Fruit fly (Drosophila melanogaster) whole organism, embryonic: ENCODE measurements around the gene CG6294.
A peak's percentile ranks its signal among the peaks of the same experiment; 100 is the strongest.

ENCODE experiments used
- Atf6 ChIP-seq: fragments of 200-800 bp; sonication (Bioruptor generic); IDR thresholded peaks from 2 replicates; pipeline ENCODE4 v1.3.6; 2022; ENCODE audit warnings: missing biosample characterization, missing genetic modification characterization
- Bdp1 ChIP-seq: fragments of 200-800 bp; sonication (Bioruptor generic); optimal IDR thresholded peaks from 3 replicates; lab custom pipeline; 2016; ENCODE audit warnings: missing biosample characterization, missing genetic modification characterization
- CG10267 ChIP-seq: fragments of 200-800 bp; sonication (Bioruptor generic); optimal IDR thresholded peaks from 2 replicates; lab custom pipeline; 2018; ENCODE audit warnings: missing biosample characterization, mild to moderate bottlenecking, missing genetic modification characterization, moderate library complexity
- CG10274 ChIP-seq: fragments of 200-800 bp; sonication (Bioruptor generic); optimal IDR thresholded peaks from 3 replicates; lab custom pipeline; 2017; ENCODE audit warnings: missing biosample characterization, mild to moderate bottlenecking, missing genetic modification characterization
- CG11560 ChIP-seq: fragments of 200-800 bp; sonication (Bioruptor generic); IDR thresholded peaks from 3 replicates; pipeline ENCODE4 v1.3.6; 2022; ENCODE audit warnings: missing biosample characterization, missing genetic modification characterization
- CG12155 ChIP-seq: fragments of 200-800 bp; sonication (Bioruptor generic); optimal IDR thresholded peaks from 3 replicates; lab custom pipeline; 2016; ENCODE audit warnings: missing biosample characterization, missing genetic modification characterization
- CG12659 ChIP-seq: fragments of 200-800 bp; sonication (Bioruptor generic); optimal IDR thresholded peaks from 3 replicates; lab custom pipeline; 2017; ENCODE audit warnings: mild to moderate bottlenecking, missing biosample characterization, missing genetic modification reagents, missing genetic modification characterization
- CG12942 ChIP-seq: fragments of 200-800 bp; sonication (Bioruptor generic); optimal IDR thresholded peaks from 3 replicates; lab custom pipeline; 2016; ENCODE audit warnings: missing biosample characterization, missing genetic modification characterization
- CG14014 ChIP-seq: fragments of 200-800 bp; sonication (Bioruptor generic); IDR thresholded peaks from 2 replicates; pipeline ENCODE4 v1.3.6; 2022; ENCODE audit warnings: missing biosample characterization, missing genetic modification characterization
- CG16863 ChIP-seq: fragments of 200-800 bp; sonication (Bioruptor generic); optimal IDR thresholded peaks from 3 replicates; lab custom pipeline; 2016; ENCODE audit warnings: missing biosample characterization, missing genetic modification characterization
- CG17912 ChIP-seq: fragments of 200-800 bp; sonication (Bioruptor generic); optimal IDR thresholded peaks from 2 replicates; lab custom pipeline; 2018; ENCODE audit warnings: missing biosample characterization, mild to moderate bottlenecking, missing genetic modification characterization
- CG18262 ChIP-seq: fragments of 200-800 bp; optimal IDR thresholded peaks from 3 replicates; lab custom pipeline; 2019; ENCODE audit warnings: missing biosample characterization, mild to moderate bottlenecking, missing genetic modification characterization, moderate library complexity
- CG2116 ChIP-seq: fragments of 200-800 bp; sonication (Bioruptor generic); optimal IDR thresholded peaks from 3 replicates; lab custom pipeline; 2018; ENCODE audit warnings: missing biosample characterization, mild to moderate bottlenecking, missing genetic modification characterization
- CG34224 ChIP-seq: fragments of 200-800 bp; sonication (Bioruptor generic); IDR thresholded peaks from 3 replicates; pipeline ENCODE4 v1.3.6; 2022; ENCODE audit warnings: missing biosample characterization, missing genetic modification characterization; ENCODE audit not compliant: partially characterized antibody
- CG3726 ChIP-seq: fragments of 200-800 bp; sonication (Bioruptor generic); IDR thresholded peaks from 3 replicates; pipeline ENCODE4, ENCODE4 v1.3.6; 2022; ENCODE audit warnings: missing biosample characterization, missing genetic modification characterization
- CG6813 ChIP-seq: fragments of 200-800 bp; sonication (Bioruptor generic); optimal IDR thresholded peaks from 2 replicates; lab custom pipeline; 2017; ENCODE audit warnings: missing biosample characterization, missing genetic modification characterization, mild to moderate bottlenecking, moderate library complexity, missing genetic modification reagents
- Doc2 ChIP-seq: fragments of 200-800 bp; sonication (Bioruptor generic); IDR thresholded peaks from 2 replicates; pipeline ENCODE4 v1.3.6; 2022; ENCODE audit warnings: missing biosample characterization, missing genetic modification characterization
- Dp ChIP-seq: fragments of 200-800 bp; sonication (Bioruptor generic); optimal IDR thresholded peaks from 2 replicates; lab custom pipeline; 2018; ENCODE audit warnings: missing biosample characterization, mild to moderate bottlenecking, missing genetic modification characterization, moderate library complexity
- E2f2 ChIP-seq: fragments of 200-800 bp; sonication (Bioruptor generic); IDR thresholded peaks from 2 replicates; pipeline ENCODE4 v1.3.6; 2022; ENCODE audit warnings: missing biosample characterization, missing genetic modification characterization
- Fer2 ChIP-seq: fragments of 200-800 bp; sonication (Bioruptor generic); optimal IDR thresholded peaks from 2 replicates; lab custom pipeline; 2018; ENCODE audit warnings: missing biosample characterization, mild to moderate bottlenecking, missing genetic modification characterization, moderate library complexity
- Gsc ChIP-seq: fragments of 200-800 bp; sonication (Bioruptor generic); IDR thresholded peaks from 2 replicates; pipeline ENCODE4 v1.3.6; 2022; ENCODE audit warnings: missing biosample characterization, missing genetic modification characterization
- HLH4C ChIP-seq: fragments of 200-800 bp; sonication (Bioruptor generic); IDR thresholded peaks from 3 replicates; pipeline ENCODE4 v1.3.6; 2022; ENCODE audit warnings: missing biosample characterization, missing genetic modification characterization; ENCODE audit not compliant: partially characterized antibody
- HLHmδ ChIP-seq: fragments of 200-800 bp; sonication (Bioruptor generic); optimal IDR thresholded peaks from 2 replicates; lab custom pipeline; 2018; ENCODE audit warnings: missing biosample characterization, mild to moderate bottlenecking, missing genetic modification characterization, moderate library complexity
- MESR4 ChIP-seq: fragments of 200-800 bp; sonication (Bioruptor generic); optimal IDR thresholded peaks from 2 replicates; lab custom pipeline; 2018; ENCODE audit warnings: missing biosample characterization, mild to moderate bottlenecking, missing genetic modification characterization, moderate library complexity
- Med ChIP-seq: fragments of 200-800 bp; sonication (Bioruptor generic); peaks from one replicate; lab custom pipeline; 2016; ENCODE audit warnings: missing biosample characterization, missing genetic modification characterization, mild to moderate bottlenecking, inconsistent platforms, moderate library complexity
- Meics ChIP-seq: fragments of 200-800 bp; sonication (Bioruptor generic); optimal IDR thresholded peaks from 2 replicates; lab custom pipeline; 2017; ENCODE audit warnings: missing biosample characterization, mild to moderate bottlenecking, missing genetic modification characterization
- Sin3A ChIP-seq: fragments of >200 bp; optimal IDR thresholded peaks from 2 replicates; lab custom pipeline; 2018
- al ChIP-seq: fragments of 200-800 bp; sonication (Bioruptor generic); IDR thresholded peaks from 2 replicates; pipeline ENCODE4 v1.3.6; 2022; ENCODE audit warnings: missing biosample characterization, missing genetic modification characterization
- ash1 ChIP-seq: fragments of 200-800 bp; sonication (Bioruptor generic); optimal IDR thresholded peaks from 2 replicates; lab custom pipeline; 2018; ENCODE audit warnings: missing biosample characterization, mild to moderate bottlenecking, missing genetic modification characterization
- bbx ChIP-seq: fragments of 200-800 bp; sonication (Bioruptor generic); IDR thresholded peaks from 2 replicates; pipeline ENCODE4 v1.3.6; 2022; ENCODE audit warnings: missing biosample characterization, missing genetic modification characterization; ENCODE audit not compliant: partially characterized antibody
- cg ChIP-seq: fragments of 200-800 bp; sonication (Bioruptor generic); optimal IDR thresholded peaks from 3 replicates; lab custom pipeline; 2019; ENCODE audit warnings: missing biosample characterization, mild to moderate bottlenecking, missing genetic modification characterization, moderate library complexity
- crc ChIP-seq: fragments of 200-800 bp; sonication (Bioruptor generic); optimal IDR thresholded peaks from 2 replicates; lab custom pipeline; 2016; ENCODE audit warnings: missing biosample characterization, missing genetic modification characterization
- emc ChIP-seq: fragments of 200-800 bp; sonication (Bioruptor generic); optimal IDR thresholded peaks from 2 replicates; lab custom pipeline; 2016; ENCODE audit warnings: missing biosample characterization, missing genetic modification characterization
- eyg ChIP-seq: fragments of 200-800 bp; sonication (Bioruptor generic); optimal IDR thresholded peaks from 3 replicates; lab custom pipeline; 2016; ENCODE audit warnings: missing biosample characterization, missing genetic modification characterization
- gfzf ChIP-seq: fragments of 200-800 bp; sonication (Bioruptor generic); optimal IDR thresholded peaks from 2 replicates; lab custom pipeline; 2016; ENCODE audit warnings: missing biosample characterization, mild to moderate bottlenecking, missing genetic modification characterization, moderate library complexity
- grn ChIP-seq: fragments of 200-800 bp; sonication (Bioruptor generic); optimal IDR thresholded peaks from 3 replicates; lab custom pipeline; 2017; ENCODE audit warnings: missing biosample characterization, missing genetic modification characterization
- her ChIP-seq: fragments of 200-800 bp; sonication (Bioruptor generic); optimal IDR thresholded peaks from 2 replicates; lab custom pipeline; 2016; ENCODE audit warnings: missing biosample characterization, missing genetic modification characterization
- hkb ChIP-seq, 2 experiments: fragments of 200-800 bp in 1 of 2; fragments of >200 bp in 1 of 2; sonication (Bioruptor generic) in 1 of 2; IDR thresholded peaks in 1 of 2; optimal IDR thresholded peaks in 1 of 2; 2 replicates each; pipeline versions ENCODE4 v1.3.6 to Lab custom; 2017 to 2022; ENCODE audit warnings: missing biosample characterization in 1 of 2, missing genetic modification characterization in 1 of 2
- jing ChIP-seq: fragments of 200-800 bp; sonication (Bioruptor generic); optimal IDR thresholded peaks from 2 replicates; lab custom pipeline; 2018; ENCODE audit warnings: missing biosample characterization, mild to moderate bottlenecking, missing genetic modification characterization
- phol ChIP-seq: fragments of 200-800 bp; sonication (Bioruptor generic); optimal IDR thresholded peaks from 3 replicates; lab custom pipeline; 2018; ENCODE audit warnings: missing biosample characterization, mild to moderate bottlenecking, missing genetic modification characterization, moderate library complexity
- pros ChIP-seq: fragments of 200-800 bp; sonication (Bioruptor generic); optimal IDR thresholded peaks from 3 replicates; lab custom pipeline; 2019; ENCODE audit warnings: missing biosample characterization, mild to moderate bottlenecking, missing genetic modification characterization, moderate library complexity
- psq ChIP-seq: fragments of 200-800 bp; sonication (Bioruptor generic); optimal IDR thresholded peaks from 2 replicates; lab custom pipeline; 2017; ENCODE audit warnings: missing biosample characterization, missing genetic modification characterization
- repo ChIP-seq: fragments of 200-800 bp; sonication (Bioruptor generic); optimal IDR thresholded peaks from 2 replicates; lab custom pipeline; 2016; ENCODE audit warnings: missing biosample characterization, missing genetic modification characterization
- sd ChIP-seq: fragments of 200-800 bp; sonication (Bioruptor generic); optimal IDR thresholded peaks from 3 replicates; lab custom pipeline; 2018; ENCODE audit warnings: missing biosample characterization, mild to moderate bottlenecking, missing genetic modification characterization, moderate library complexity
- sima ChIP-seq: fragments of 200-800 bp; sonication (Bioruptor generic); optimal IDR thresholded peaks from 2 replicates; lab custom pipeline; 2016; ENCODE audit warnings: missing biosample characterization, missing genetic modification characterization
- sob ChIP-seq: fragments of 200-800 bp; sonication (Bioruptor generic); IDR thresholded peaks from 2 replicates; pipeline ENCODE4 v1.3.6; 2022; ENCODE audit warnings: missing biosample characterization, missing genetic modification characterization
- stwl ChIP-seq: fragments of 200-800 bp; sonication (Bioruptor generic); optimal IDR thresholded peaks from 3 replicates; lab custom pipeline; 2018; ENCODE audit warnings: missing biosample characterization, mild to moderate bottlenecking, missing genetic modification characterization, moderate library complexity
- tgo ChIP-seq: fragments of 200-800 bp; sonication (Bioruptor generic); IDR thresholded peaks from 3 replicates; pipeline ENCODE4 v1.3.6; 2022; ENCODE audit warnings: missing biosample characterization, missing genetic modification characterization
- tna ChIP-seq: fragments of 200-800 bp; sonication (Bioruptor generic); IDR thresholded peaks from 2 replicates; pipeline ENCODE4 v1.3.6; 2022; ENCODE audit warnings: missing biosample characterization, missing genetic modification characterization; ENCODE audit not compliant: partially characterized antibody
- usp ChIP-seq: fragments of >200 bp; optimal IDR thresholded peaks from 2 replicates; lab custom pipeline; 2017; ENCODE audit warnings: missing biosample characterization, missing genetic modification characterization
- zen ChIP-seq: fragments of 200-800 bp; sonication (Bioruptor generic); optimal IDR thresholded peaks from 3 replicates; lab custom pipeline; 2018; ENCODE audit warnings: missing biosample characterization, mild to moderate bottlenecking, missing genetic modification characterization, moderate library complexity

The CG6294 gene

DNA sequence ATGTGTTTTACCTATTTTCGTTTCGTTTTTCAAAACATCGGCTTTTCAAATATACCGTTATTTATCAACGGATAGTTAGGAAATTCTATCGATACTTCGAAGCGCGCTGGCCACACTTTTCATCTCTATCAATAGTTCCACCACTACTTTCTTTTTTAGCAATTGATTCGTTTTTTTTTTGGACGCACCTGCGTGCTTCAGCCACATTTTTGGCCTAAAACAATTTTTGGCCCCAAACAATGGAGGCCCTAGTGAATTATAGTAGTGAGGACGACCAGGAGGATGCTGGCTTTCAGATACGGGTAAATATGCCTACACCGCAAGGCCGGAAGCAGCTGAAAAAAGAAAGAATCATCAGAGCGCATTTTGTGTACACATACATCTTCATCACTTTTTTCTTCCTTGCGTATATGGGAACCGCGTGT lies 19.7 kb downstream of the CG6294 start, which contains the start of gene CG6340 (continued):
- TF ChIP-seq sd (tag; lab: Kevin White, UChicago) (no peak), stwl (tag; lab: Kevin White, UChicago) (peak; percentile 36), CG10274 (no peak), HLH4C (GFP tag; lab: Robert Waterston, UW) (peak; percentile 70), Gsc (no peak), cg (GFP tag; lab: Kevin White, UChicago) (peak; percentile 67), phol (tag; lab: Kevin White, UChicago) (peak; percentile 16), tna (GFP tag; lab: Robert Waterston, UW) (peak; percentile 46; the same call in 1 of the 2 replicates), CG6813 (GFP tag; lab: Kevin White, UChicago) (no peak), grn (GFP tag; lab: Kevin White, UChicago) (no peak), Fer2 (tag; lab: Kevin White, UChicago) (no peak), hkb (optimal IDR thresholded peaks at IDR 0.05; lab: Kevin White, UChicago) (no peak), hkb (GFP tag; IDR thresholded peaks at IDR 0.05; lab: Robert Waterston, UW) (no peak), CG14014 (no peak), MESR4 (GFP tag; lab: Kevin White, UChicago) (peak; percentile 80), CG12659 (GFP tag; lab: Kevin White, UChicago) (peak; percentile 52), jing (GFP tag; lab: Kevin White, UChicago) (no peak), Meics (GFP tag; lab: Kevin White, UChicago) (no peak), zen (tag; lab: Kevin White, UChicago) (no peak), usp (GFP tag; lab: Kevin White, UChicago) (no peak), CG18262 (tag; lab: Kevin White, UChicago) (no peak), ash1 (GFP tag; lab: Kevin White, UChicago) (no peak), crc (GFP tag; lab: Kevin White, UChicago) (no peak), CG16863 (no peak), Doc2 (GFP tag; lab: Robert Waterston, UW) (no peak), repo (GFP tag; lab: Kevin White, UChicago) (no peak), psq (GFP tag; lab: Kevin White, UChicago) (no peak), Bdp1 (GFP tag; lab: Kevin White, UChicago) (no peak), pros (GFP tag; lab: Kevin White, UChicago) (no peak), bbx (GFP tag; lab: Robert Waterston, UW) (peak; percentile 83), CG3726 (GFP tag; lab: Robert Waterston, UW) (no peak), CG12942 (GFP tag; lab: Kevin White, UChicago) (no peak), sob (no peak), CG11560 (tag; lab: Robert Waterston, UW) (no peak), HLHmδ (GFP tag; lab: Kevin White, UChicago) (no peak), Med (GFP tag; lab: Kevin White, UChicago) (peak; percentile 50), CG10267 (peak; percentile 19), emc (GFP tag; lab: Kevin White, UChicago) (no peak), al (no peak), CG34224 (GFP tag; lab: Robert Waterston, UW) (peak; percentile 70), eyg (no peak), her (no peak), CG12155 (no peak), CG17912 (GFP tag; lab: Kevin White, UChicago) (no peak), Atf6 (GFP tag; lab: Robert Waterston, UW) (no peak), E2f2 (GFP tag; lab: Robert Waterston, UW) (peak; percentile 76), gfzf (peak; percentile 63), tgo (GFP tag; lab: Robert Waterston, UW) (no peak), Sin3A (lab: Kevin White, UChicago) (peak; percentile 10), CG2116 (GFP tag; lab: Kevin White, UChicago) (peak; percentile 75), Dp (GFP tag; lab: Kevin White, UChicago) (peak; percentile 72), sima (GFP tag; lab: Kevin White, UChicago) (no peak)
